Worm (Caenorhabditis elegans) whole organism, mixed stage, embryonic: ENCODE measurements around the gene mrpl-45.

ENCODE experiments used
- M03D4.4 ChIP-seq: sonication (generic microtip); optimal IDR thresholded peaks from 2 replicates; lab custom pipeline; 2017; ENCODE audit warnings: mild to moderate bottlenecking, missing genetic modification characterization, missing compliant biosample characterization
- bed-3 ChIP-seq: fragments of 200-800 bp; sonication (Bioruptor generic); optimal IDR thresholded peaks from 3 replicates; lab custom pipeline; 2018; ENCODE audit warnings: mild to moderate bottlenecking, missing genetic modification characterization, moderate library complexity, missing compliant biosample characterization
- blmp-1 ChIP-seq: fragments of 150-350 bp; optimal IDR thresholded peaks from 2 replicates; lab custom pipeline; 2014; ENCODE audit warnings: missing biosample characterization, missing genetic modification characterization
- ceh-39 ChIP-seq: fragments of 150-350 bp; optimal IDR thresholded peaks from 2 replicates; lab custom pipeline; 2014; ENCODE audit warnings: missing biosample characterization, missing genetic modification characterization
- ceh-83 ChIP-seq: fragments of 200-800 bp; sonication (Bioruptor generic); optimal IDR thresholded peaks from 2 replicates; lab custom pipeline; 2018; ENCODE audit warnings: mild to moderate bottlenecking, missing genetic modification characterization, missing compliant biosample characterization
- ces-1 ChIP-seq: fragments of 150-350 bp; optimal IDR thresholded peaks from 2 replicates; lab custom pipeline; 2014; ENCODE audit warnings: missing biosample characterization, missing genetic modification reagents, missing genetic modification characterization
- cnd-1 ChIP-seq: fragments of 200-800 bp; sonication (Bioruptor generic); optimal IDR thresholded peaks from 2 replicates; lab custom pipeline; 2018; ENCODE audit warnings: mild to moderate bottlenecking, missing genetic modification characterization, missing compliant biosample characterization
- drap-1 ChIP-seq: fragments of 200-800 bp; sonication (Bioruptor generic); optimal IDR thresholded peaks from 3 replicates; lab custom pipeline; 2018; ENCODE audit warnings: mild to moderate bottlenecking, missing genetic modification characterization, missing compliant biosample characterization
- elt-1 ChIP-seq: sonication (generic microtip); optimal IDR thresholded peaks from 2 replicates; lab custom pipeline; 2017; ENCODE audit warnings: missing genetic modification characterization, mild to moderate bottlenecking, missing compliant biosample characterization, antibody characterized with exemption, moderate library complexity, borderline replicate concordance; ENCODE audit not compliant: insufficient read depth
- elt-3 ChIP-seq: fragments of 150-350 bp; optimal IDR thresholded peaks from 2 replicates; lab custom pipeline; 2014; ENCODE audit warnings: missing biosample characterization, missing genetic modification characterization
- flh-1 ChIP-seq: fragments of 200-800 bp; sonication (Bioruptor generic); optimal IDR thresholded peaks from 2 replicates; lab custom pipeline; 2018; ENCODE audit warnings: mild to moderate bottlenecking, missing genetic modification characterization, moderate library complexity, missing compliant biosample characterization
- hlh-1 ChIP-seq: fragments of 150-350 bp; optimal IDR thresholded peaks from 2 replicates; lab custom pipeline; 2014; ENCODE audit warnings: missing biosample characterization, missing genetic modification reagents, missing genetic modification characterization
- lin-13 ChIP-seq: fragments of 150-350 bp; optimal IDR thresholded peaks from 2 replicates; lab custom pipeline; 2014; ENCODE audit warnings: missing biosample characterization, missing genetic modification characterization
- lin-32 ChIP-seq: fragments of 200-800 bp; sonication (Bioruptor generic); optimal IDR thresholded peaks from 2 replicates; lab custom pipeline; 2018; ENCODE audit warnings: mild to moderate bottlenecking, missing genetic modification characterization, missing compliant biosample characterization
- lsy-2 ChIP-seq: fragments of 150-350 bp; optimal IDR thresholded peaks from 2 replicates; lab custom pipeline; 2014; ENCODE audit warnings: missing biosample characterization, missing genetic modification characterization
- mab-5 ChIP-seq: fragments of 150-350 bp; optimal IDR thresholded peaks from 2 replicates; lab custom pipeline; 2014; ENCODE audit warnings: missing biosample characterization, missing genetic modification characterization
- mep-1 ChIP-seq: fragments of 150-350 bp; optimal IDR thresholded peaks from 2 replicates; lab custom pipeline; 2017; ENCODE audit warnings: missing biosample characterization, missing genetic modification reagents, missing genetic modification characterization, inconsistent platforms
- mls-2 ChIP-seq: sonication (generic microtip); optimal IDR thresholded peaks from 2 replicates; lab custom pipeline; 2016; ENCODE audit warnings: mild to moderate bottlenecking, missing genetic modification characterization, moderate library complexity, missing compliant biosample characterization
- nhr-12 ChIP-seq: fragments of 150-350 bp; optimal IDR thresholded peaks from 2 replicates; lab custom pipeline; 2014; ENCODE audit warnings: missing biosample characterization, missing genetic modification characterization
- nhr-2 ChIP-seq: fragments of 150-350 bp; optimal IDR thresholded peaks from 2 replicates; lab custom pipeline; 2014; ENCODE audit warnings: missing biosample characterization, missing genetic modification characterization
- nhr-237 ChIP-seq: fragments of 150-350 bp; optimal IDR thresholded peaks from 2 replicates; lab custom pipeline; 2014; ENCODE audit warnings: missing biosample characterization, missing genetic modification characterization
- nhr-28 ChIP-seq: fragments of 150-350 bp; optimal IDR thresholded peaks from 2 replicates; lab custom pipeline; 2014; ENCODE audit warnings: missing biosample characterization, missing genetic modification characterization
- nhr-76 ChIP-seq: sonication (generic microtip); optimal IDR thresholded peaks from 2 replicates; lab custom pipeline; 2017; ENCODE audit warnings: missing biosample characterization, missing genetic modification characterization
- pha-4 ChIP-seq: fragments of 150-350 bp; optimal IDR thresholded peaks from 2 replicates; lab custom pipeline; 2018; ENCODE audit warnings: missing biosample characterization, missing genetic modification reagents, missing genetic modification characterization
- snpc-4 ChIP-seq: fragments of 150-350 bp; optimal IDR thresholded peaks from 2 replicates; lab custom pipeline; 2014; ENCODE audit warnings: missing biosample characterization, missing genetic modification characterization
- sptf-1 ChIP-seq: sonication (generic microtip); optimal IDR thresholded peaks from 2 replicates; lab custom pipeline; 2017; ENCODE audit warnings: mild to moderate bottlenecking, missing genetic modification characterization, moderate library complexity, missing compliant biosample characterization
- tbx-8 ChIP-seq: fragments of 200-800 bp; sonication (Bioruptor generic); optimal IDR thresholded peaks from 2 replicates; lab custom pipeline; 2018; ENCODE audit warnings: mild to moderate bottlenecking, missing genetic modification characterization, moderate library complexity, missing compliant biosample characterization
- unc-120 ChIP-seq: sonication (generic microtip); optimal IDR thresholded peaks from 2 replicates; lab custom pipeline; 2017; ENCODE audit warnings: missing genetic modification characterization, missing compliant biosample characterization; ENCODE audit not compliant: poor library complexity, severe bottlenecking
- unc-62 ChIP-seq: fragments of 150-350 bp; optimal IDR thresholded peaks from 2 replicates; lab custom pipeline; 2014; ENCODE audit warnings: missing biosample characterization, missing genetic modification reagents, missing genetic modification characterization
- ztf-11 ChIP-seq: fragments of 150-350 bp; optimal IDR thresholded peaks from 2 replicates; lab custom pipeline; 2014; ENCODE audit warnings: missing biosample characterization, missing genetic modification characterization

Gene mrpl-45

DNA sequence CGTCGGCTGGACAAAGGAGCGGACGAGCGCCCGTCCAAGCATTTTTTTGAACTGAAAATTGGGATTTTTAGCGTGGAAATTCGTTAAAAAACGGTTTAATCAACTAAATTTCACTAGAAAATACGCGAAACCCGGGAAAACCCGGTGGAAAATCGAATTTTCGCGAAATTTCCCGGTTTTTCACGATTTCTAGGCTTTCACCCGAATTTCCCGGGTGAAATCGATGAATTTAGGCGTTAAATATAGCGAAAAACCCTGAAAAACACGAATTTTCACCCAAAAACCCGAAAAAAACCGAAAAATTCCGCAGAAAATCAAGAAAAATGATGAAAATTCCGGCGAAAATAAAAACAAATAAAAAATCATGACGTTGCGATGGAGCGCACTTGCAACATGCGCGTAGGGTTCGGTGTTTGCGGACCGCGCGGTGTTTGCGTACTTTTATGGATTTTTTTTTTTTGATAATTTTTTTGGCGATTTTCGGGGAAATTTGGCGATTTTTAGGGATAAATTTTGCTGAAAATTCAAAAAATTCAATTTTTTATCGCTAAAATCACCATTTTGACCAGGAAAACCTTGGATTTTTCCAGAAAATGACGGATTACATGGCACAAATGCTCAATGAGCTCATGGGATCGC lies at the start of gene mrpl-45, which contains the start of gene Y119D3B.12:
Gene mrpl-45, minus strand, starts transcription at position 51 of the 639 bp plus-strand sequence.
Gene Y119D3B.12, plus strand, starts transcription at position 589 of the 639 bp plus-strand sequence.
- TF ChIP-seq hlh-1 (tag; lab: Kevin White, UChicago): no peak
- peak; percentile 85 for TF ChIP-seq mep-1
- no peak for TF ChIP-seq nhr-28 (tag; lab: Kevin White, UChicago)
- peak; percentile 83 for TF ChIP-seq lsy-2 (tag; lab: Kevin White, UChicago)
- peak; percentile 26 for TF ChIP-seq mls-2 (tag; lab: Kevin White, UChicago)
- no peak for TF ChIP-seq bed-3 (GFP tag; lab: Kevin White, UChicago)
- TF ChIP-seq sptf-1: peak; percentile 78
- TF ChIP-seq nhr-2 (tag; lab: Kevin White, UChicago): no peak
- peak; percentile 53 for TF ChIP-seq ces-1 (GFP tag; lab: Kevin White, UChicago)
- TF ChIP-seq unc-120: peak; percentile 8
- TF ChIP-seq blmp-1 (tag; lab: Kevin White, UChicago): no peak
- TF ChIP-seq elt-1 (tag; lab: Kevin White, UChicago): no peak
- peak; percentile 26 for TF ChIP-seq nhr-237 (tag; lab: Kevin White, UChicago)
- TF ChIP-seq unc-62: no peak
- TF ChIP-seq drap-1: peak; percentile 2
- TF ChIP-seq pha-4: peak; percentile 64
- peak; percentile 75 for TF ChIP-seq M03D4.4
- peak; percentile 26 for TF ChIP-seq ceh-83
- no peak for TF ChIP-seq cnd-1 (tag; lab: Kevin White, UChicago)
- no peak for TF ChIP-seq snpc-4 (tag; lab: Kevin White, UChicago)
- peak; percentile 42 for TF ChIP-seq ceh-39 (tag; lab: Kevin White, UChicago)
- no peak for TF ChIP-seq flh-1 (GFP tag; lab: Kevin White, UChicago)
- no peak for TF ChIP-seq tbx-8 (GFP tag; lab: Kevin White, UChicago)
- peak; percentile 85 for TF ChIP-seq lin-13 (tag; lab: Kevin White, UChicago)

DNA sequence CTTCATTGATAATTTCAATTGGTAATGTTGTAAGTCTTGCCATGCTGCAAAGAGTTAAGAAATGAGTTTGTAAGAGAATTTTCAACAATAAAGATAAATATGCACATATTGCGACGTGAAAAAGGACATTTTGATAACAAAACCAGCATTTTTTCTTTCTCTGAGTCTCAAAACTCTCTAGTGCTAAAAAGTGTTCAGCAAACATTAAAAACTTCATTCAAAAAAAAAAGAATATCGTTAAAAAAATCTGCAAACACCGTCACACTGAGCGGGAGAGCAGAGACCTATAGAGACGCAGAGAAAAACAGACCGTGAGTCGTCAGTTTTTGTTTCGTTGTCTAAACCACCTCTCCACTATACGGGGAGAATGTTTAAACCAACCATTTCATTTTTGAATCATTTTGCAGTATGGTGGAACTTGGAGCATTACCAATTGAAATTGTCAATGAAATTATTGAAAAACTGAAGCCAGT lies 47.3 kb upstream of the mrpl-45 start, which contains the start of the genes fbxa-76 and fbxa-77:
Gene fbxa-76, minus strand, starts transcription at position 51 of the 473 bp plus-strand sequence.
Gene fbxa-77, plus strand, starts transcription at position 365 of the 473 bp plus-strand sequence.
- TF ChIP-seq nhr-76 (tag; lab: Kevin White, UChicago) (no peak), sptf-1 (no peak), ceh-39 (tag; lab: Kevin White, UChicago) (no peak), snpc-4 (tag; lab: Kevin White, UChicago) (no peak), elt-1 (tag; lab: Kevin White, UChicago) (no peak), ztf-11 (no peak), unc-120 (no peak), unc-62 (no peak), hlh-1 (tag; lab: Kevin White, UChicago) (no peak), drap-1 (no peak), nhr-237 (tag; lab: Kevin White, UChicago) (no peak), lin-13 (tag; lab: Kevin White, UChicago) (no peak), nhr-2 (tag; lab: Kevin White, UChicago) (no peak), blmp-1 (tag; lab: Kevin White, UChicago) (no peak), ceh-83 (no peak)

DNA sequence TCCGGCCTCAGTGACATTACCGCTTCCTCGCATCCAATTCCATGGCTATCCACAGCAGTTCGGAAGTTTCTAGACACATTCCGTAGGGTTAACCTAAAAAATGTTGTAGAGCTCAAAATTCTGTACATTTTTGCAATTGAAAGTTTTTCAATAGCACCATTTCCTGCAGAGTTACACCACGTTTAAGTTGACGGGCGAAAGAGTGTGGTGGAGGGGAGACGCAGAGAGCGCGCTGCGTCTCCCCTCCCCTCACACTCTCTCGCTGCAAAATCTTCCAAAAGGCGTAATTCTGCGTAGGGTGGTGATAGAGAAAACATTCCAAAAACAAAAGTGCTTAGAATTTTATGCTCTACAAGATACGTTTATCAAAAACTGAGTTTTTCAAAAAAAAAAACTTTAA lies 46.5 kb upstream of the mrpl-45 start:
- no peak for TF ChIP-seq ceh-83
- TF ChIP-seq flh-1 (GFP tag; lab: Kevin White, UChicago): no peak
- TF ChIP-seq mab-5: no peak
- no peak for TF ChIP-seq hlh-1 (tag; lab: Kevin White, UChicago)
- TF ChIP-seq, all 35 proteins: peak for 0

DNA sequence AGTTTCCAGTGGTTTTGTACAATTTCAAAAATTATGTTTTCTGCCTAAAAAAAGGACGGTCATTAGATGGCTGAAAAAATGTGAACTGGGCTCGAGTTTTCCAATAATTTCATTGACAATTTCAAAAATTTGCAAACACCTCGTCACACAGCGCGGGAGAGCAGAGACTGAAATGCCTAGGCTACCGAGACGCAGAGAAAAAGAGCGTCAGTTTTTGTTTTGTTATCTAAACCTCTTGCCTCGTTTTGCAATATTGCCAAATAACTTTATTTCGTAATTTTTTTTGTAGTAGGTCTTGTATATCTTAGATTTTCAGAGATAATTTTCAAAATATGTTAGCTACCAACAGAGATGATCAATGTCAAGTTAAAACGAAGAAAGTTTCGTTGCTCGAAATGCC lies 41.4 kb upstream of the mrpl-45 start, which contains the start of gene fbxa-63:
Gene fbxa-63, plus strand, starts transcription at position 310 of the 400 bp plus-strand sequence.
- TF ChIP-seq nhr-12 (tag; lab: Kevin White, UChicago) (no peak), hlh-1 (tag; lab: Kevin White, UChicago) (no peak), flh-1 (GFP tag; lab: Kevin White, UChicago) (no peak), lin-32 (GFP tag; lab: Kevin White, UChicago) (no peak), elt-3 (tag; lab: Kevin White, UChicago) (no peak), snpc-4 (tag; lab: Kevin White, UChicago) (no peak), ces-1 (GFP tag; lab: Kevin White, UChicago) (peak; percentile 11)
- TF ChIP-seq, all 35 proteins: peak for 1
